Worm (Caenorhabditis elegans) whole organism, young adult: Measurements from ENCODE around the gene flp-34.

Source experiments
- B0019.2 ChIP-seq: fragments of 200-800 bp; sonication (Bioruptor generic); conservative IDR thresholded peaks from 2 replicates; pipeline ENCODE4 v1.3.6; 2022; ENCODE audit warnings: missing genetic modification reagents, missing genetic modification characterization, missing compliant biosample characterization
- B0336.3 ChIP-seq: fragments of 200-800 bp; sonication (Bioruptor generic); IDR thresholded peaks from 2 replicates; pipeline ENCODE4 v1.3.6; 2022; ENCODE audit warnings: missing genetic modification characterization, missing compliant biosample characterization
- F37B4.10 ChIP-seq: fragments of 200-800 bp; sonication (Bioruptor generic); IDR thresholded peaks from 2 replicates; pipeline ENCODE4 v1.3.6; 2022; ENCODE audit warnings: missing genetic modification characterization, missing compliant biosample characterization
- T07F8.4 ChIP-seq: sonication (generic microtip); optimal IDR thresholded peaks from 2 replicates; lab custom pipeline; 2016; ENCODE audit warnings: mild to moderate bottlenecking, missing genetic modification characterization, moderate library complexity, missing compliant biosample characterization
- Y67H2A.10 ChIP-seq: fragments of 200-800 bp; sonication (Bioruptor generic); conservative IDR thresholded peaks from 2 replicates; pipeline ENCODE4 v1.3.6; 2022; ENCODE audit warnings: missing genetic modification reagents, missing genetic modification characterization, missing compliant biosample characterization
- attf-6 ChIP-seq: fragments of 200-800 bp; sonication (Bioruptor generic); IDR thresholded peaks from 2 replicates; pipeline ENCODE4 v1.3.6; 2022; ENCODE audit warnings: missing genetic modification reagents, missing genetic modification characterization, missing compliant biosample characterization
- him-1 ChIP-seq: sonication (generic microtip); optimal IDR thresholded peaks from 2 replicates; lab custom pipeline; 2016; ENCODE audit warnings: missing genotype, missing genetic modification reagents, missing genetic modification characterization, missing compliant biosample characterization
- lin-54 ChIP-seq: fragments of 200-800 bp; sonication (Bioruptor generic); optimal IDR thresholded peaks from 2 replicates; lab custom pipeline; 2018; ENCODE audit warnings: mild to moderate bottlenecking, missing genetic modification characterization, missing compliant biosample characterization
- mxl-1 ChIP-seq: sonication (generic microtip); optimal IDR thresholded peaks from 2 replicates; lab custom pipeline; 2016; ENCODE audit warnings: missing genetic modification characterization, missing compliant biosample characterization
- ztf-22 ChIP-seq: fragments of 200-800 bp; sonication (Bioruptor generic); optimal IDR thresholded peaks from 2 replicates; lab custom pipeline; 2018; ENCODE audit warnings: mild to moderate bottlenecking, missing genetic modification characterization, moderate library complexity, missing compliant biosample characterization
- ztf-25 ChIP-seq: fragments of 200-800 bp; sonication (Bioruptor generic); IDR thresholded peaks from 2 replicates; pipeline ENCODE4 v1.3.6; 2022; ENCODE audit warnings: missing genetic modification reagents, missing genetic modification characterization, missing compliant biosample characterization

DNA sequence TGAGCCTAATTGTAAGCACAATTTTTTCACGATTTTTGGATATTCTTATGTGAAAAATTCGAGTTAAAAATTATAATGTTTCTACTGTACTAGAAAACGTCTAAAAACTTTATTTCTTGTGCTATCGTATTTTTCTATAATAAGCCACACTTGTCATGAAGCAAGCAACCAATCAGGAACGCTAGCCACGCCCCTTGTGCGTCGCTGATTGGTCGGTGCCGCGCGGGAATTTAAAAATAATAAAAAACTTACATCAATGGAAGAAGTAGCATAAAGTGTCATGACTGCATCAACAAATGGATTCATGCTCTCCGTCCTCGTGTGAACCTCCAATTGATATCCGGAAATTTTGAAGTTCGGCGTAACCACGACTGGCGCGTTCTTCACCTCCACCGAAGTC is 14.0 kb upstream of the flp-34 start:
- TF ChIP-seq ztf-25 (GFP tag; lab: Robert Waterston, UW), result no peak
- TF ChIP-seq ztf-22 (GFP tag; lab: Kevin White, UChicago), result no peak
- TF ChIP-seq mxl-1 (tag; lab: Kevin White, UChicago), result no peak
- TF ChIP-seq F37B4.10, result no peak
- no peak for TF ChIP-seq attf-6 (GFP tag; lab: Robert Waterston, UW)
- no peak for TF ChIP-seq lin-54 (GFP tag; lab: Kevin White, UChicago)
- TF ChIP-seq Y67H2A.10 (GFP tag; lab: Robert Waterston, UW), result no peak
- TF ChIP-seq T07F8.4, result no peak
- TF ChIP-seq B0019.2, result no peak
- TF ChIP-seq B0336.3 (GFP tag; lab: Robert Waterston, UW), result no peak
- no peak for TF ChIP-seq him-1 (tag; lab: Kevin White, UChicago)
